Worm (Caenorhabditis elegans) whole organism, mixed stage, embryonic: ENCODE data around the gene sri-46.

Source experiments
- M03D4.4 ChIP-seq: sonication (generic microtip); optimal IDR thresholded peaks from 2 replicates; lab custom pipeline; 2017; ENCODE audit warnings: mild to moderate bottlenecking, missing genetic modification characterization, missing compliant biosample characterization
- bed-3 ChIP-seq: fragments of 200-800 bp; sonication (Bioruptor generic); optimal IDR thresholded peaks from 3 replicates; lab custom pipeline; 2018; ENCODE audit warnings: mild to moderate bottlenecking, missing genetic modification characterization, moderate library complexity, missing compliant biosample characterization
- blmp-1 ChIP-seq: fragments of 150-350 bp; optimal IDR thresholded peaks from 2 replicates; lab custom pipeline; 2014; ENCODE audit warnings: missing biosample characterization, missing genetic modification characterization
- ceh-83 ChIP-seq: fragments of 200-800 bp; sonication (Bioruptor generic); optimal IDR thresholded peaks from 2 replicates; lab custom pipeline; 2018; ENCODE audit warnings: mild to moderate bottlenecking, missing genetic modification characterization, missing compliant biosample characterization
- ces-1 ChIP-seq: fragments of 150-350 bp; optimal IDR thresholded peaks from 2 replicates; lab custom pipeline; 2014; ENCODE audit warnings: missing biosample characterization, missing genetic modification reagents, missing genetic modification characterization
- cnd-1 ChIP-seq: fragments of 200-800 bp; sonication (Bioruptor generic); optimal IDR thresholded peaks from 2 replicates; lab custom pipeline; 2018; ENCODE audit warnings: mild to moderate bottlenecking, missing genetic modification characterization, missing compliant biosample characterization
- drap-1 ChIP-seq: fragments of 200-800 bp; sonication (Bioruptor generic); optimal IDR thresholded peaks from 3 replicates; lab custom pipeline; 2018; ENCODE audit warnings: mild to moderate bottlenecking, missing genetic modification characterization, missing compliant biosample characterization
- elt-1 ChIP-seq: sonication (generic microtip); optimal IDR thresholded peaks from 2 replicates; lab custom pipeline; 2017; ENCODE audit warnings: missing genetic modification characterization, mild to moderate bottlenecking, missing compliant biosample characterization, antibody characterized with exemption, moderate library complexity, borderline replicate concordance; ENCODE audit not compliant: insufficient read depth
- elt-3 ChIP-seq: fragments of 150-350 bp; optimal IDR thresholded peaks from 2 replicates; lab custom pipeline; 2014; ENCODE audit warnings: missing biosample characterization, missing genetic modification characterization
- flh-1 ChIP-seq: fragments of 200-800 bp; sonication (Bioruptor generic); optimal IDR thresholded peaks from 2 replicates; lab custom pipeline; 2018; ENCODE audit warnings: mild to moderate bottlenecking, missing genetic modification characterization, moderate library complexity, missing compliant biosample characterization
- hlh-1 ChIP-seq: fragments of 150-350 bp; optimal IDR thresholded peaks from 2 replicates; lab custom pipeline; 2014; ENCODE audit warnings: missing biosample characterization, missing genetic modification reagents, missing genetic modification characterization
- lin-13 ChIP-seq: fragments of 150-350 bp; optimal IDR thresholded peaks from 2 replicates; lab custom pipeline; 2014; ENCODE audit warnings: missing biosample characterization, missing genetic modification characterization
- lsy-2 ChIP-seq: fragments of 150-350 bp; optimal IDR thresholded peaks from 2 replicates; lab custom pipeline; 2014; ENCODE audit warnings: missing biosample characterization, missing genetic modification characterization
- mab-5 ChIP-seq: fragments of 150-350 bp; optimal IDR thresholded peaks from 2 replicates; lab custom pipeline; 2014; ENCODE audit warnings: missing biosample characterization, missing genetic modification characterization
- mls-2 ChIP-seq: sonication (generic microtip); optimal IDR thresholded peaks from 2 replicates; lab custom pipeline; 2016; ENCODE audit warnings: mild to moderate bottlenecking, missing genetic modification characterization, moderate library complexity, missing compliant biosample characterization
- nhr-12 ChIP-seq: fragments of 150-350 bp; optimal IDR thresholded peaks from 2 replicates; lab custom pipeline; 2014; ENCODE audit warnings: missing biosample characterization, missing genetic modification characterization
- nhr-2 ChIP-seq: fragments of 150-350 bp; optimal IDR thresholded peaks from 2 replicates; lab custom pipeline; 2014; ENCODE audit warnings: missing biosample characterization, missing genetic modification characterization
- nhr-237 ChIP-seq: fragments of 150-350 bp; optimal IDR thresholded peaks from 2 replicates; lab custom pipeline; 2014; ENCODE audit warnings: missing biosample characterization, missing genetic modification characterization
- nhr-76 ChIP-seq: sonication (generic microtip); optimal IDR thresholded peaks from 2 replicates; lab custom pipeline; 2017; ENCODE audit warnings: missing biosample characterization, missing genetic modification characterization
- pha-4 ChIP-seq: fragments of 150-350 bp; optimal IDR thresholded peaks from 2 replicates; lab custom pipeline; 2018; ENCODE audit warnings: missing biosample characterization, missing genetic modification reagents, missing genetic modification characterization
- sem-2 ChIP-seq: fragments of 200-800 bp; sonication (Bioruptor generic); optimal IDR thresholded peaks from 2 replicates; lab custom pipeline; 2018; ENCODE audit warnings: mild to moderate bottlenecking, missing genetic modification characterization, missing compliant biosample characterization
- snpc-4 ChIP-seq: fragments of 150-350 bp; optimal IDR thresholded peaks from 2 replicates; lab custom pipeline; 2014; ENCODE audit warnings: missing biosample characterization, missing genetic modification characterization
- tbx-8 ChIP-seq: fragments of 200-800 bp; sonication (Bioruptor generic); optimal IDR thresholded peaks from 2 replicates; lab custom pipeline; 2018; ENCODE audit warnings: mild to moderate bottlenecking, missing genetic modification characterization, moderate library complexity, missing compliant biosample characterization
- unc-120 ChIP-seq: sonication (generic microtip); optimal IDR thresholded peaks from 2 replicates; lab custom pipeline; 2017; ENCODE audit warnings: missing genetic modification characterization, missing compliant biosample characterization; ENCODE audit not compliant: poor library complexity, severe bottlenecking
- unc-39 ChIP-seq: fragments of 150-350 bp; optimal IDR thresholded peaks from 2 replicates; lab custom pipeline; 2014; ENCODE audit warnings: missing biosample characterization, missing genetic modification characterization
- unc-62 ChIP-seq: fragments of 150-350 bp; optimal IDR thresholded peaks from 2 replicates; lab custom pipeline; 2014; ENCODE audit warnings: missing biosample characterization, missing genetic modification reagents, missing genetic modification characterization
- zip-8 ChIP-seq: fragments of 150-350 bp; optimal IDR thresholded peaks from 2 replicates; lab custom pipeline; 2014; ENCODE audit warnings: missing biosample characterization, missing genetic modification characterization
- ztf-11 ChIP-seq: fragments of 150-350 bp; optimal IDR thresholded peaks from 2 replicates; lab custom pipeline; 2014; ENCODE audit warnings: missing biosample characterization, missing genetic modification characterization

The sri-46 gene

ce11 chrII:671025-671424 is at the start of gene sri-46:
Gene sri-46 (minus strand): TSS chrII:671125.
- TF ChIP-seq nhr-12 (no peak), ces-1 (GFP tag; lab: Kevin White, UChicago) (no peak), ceh-83 (GFP tag; lab: Kevin White, UChicago) (no peak), tbx-8 (GFP tag; lab: Kevin White, UChicago) (no peak)

- TF ChIP-seq mab-5 (tag; lab: Kevin White, UChicago) (no peak), unc-120 (no peak), lsy-2 (tag; lab: Kevin White, UChicago) (no peak), elt-3 (no peak), zip-8 (tag; lab: Kevin White, UChicago) (no peak), nhr-12 (no peak), unc-62 (GFP tag; lab: Kevin White, UChicago) (no peak), bed-3 (GFP tag; lab: Kevin White, UChicago) (no peak)
These were observed 38.2 kb upstream of the sri-46 start, which contains the start of gene T02H6.1 for ce11 chrII:709081-709480. Gene T02H6.1 (plus strand): TSS chrII:709381.

- TF ChIP-seq elt-3 (no peak), sem-2 (GFP tag; lab: Kevin White, UChicago) (no peak), cnd-1 (no peak), elt-1 (tag; lab: Kevin White, UChicago) (no peak), nhr-12 (no peak), pha-4 (tag; lab: Kevin White, UChicago) (no peak), mls-2 (tag; lab: Kevin White, UChicago) (no peak), blmp-1 (tag; lab: Kevin White, UChicago) (no peak), M03D4.4 (tag; lab: Kevin White, UChicago) (no peak), drap-1 (no peak), mab-5 (tag; lab: Kevin White, UChicago) (no peak), nhr-76 (tag; lab: Kevin White, UChicago) (no peak), snpc-4 (tag; lab: Kevin White, UChicago) (no peak)
These were observed 30.6 kb upstream of the sri-46 start, which contains the start of gene thoc-1 for ce11 chrII:701371-702139. Gene thoc-1 (plus strand): TSS chrII:702107.

- TF ChIP-seq lin-13 (tag; lab: Kevin White, UChicago) (no peak), snpc-4 (tag; lab: Kevin White, UChicago) (no peak)
These were observed 30.1 kb upstream of the sri-46 start, which contains the start of gene T02H6.11 for ce11 chrII:701025-701370. Gene T02H6.11 (minus strand): TSS chrII:701125.

DNA sequence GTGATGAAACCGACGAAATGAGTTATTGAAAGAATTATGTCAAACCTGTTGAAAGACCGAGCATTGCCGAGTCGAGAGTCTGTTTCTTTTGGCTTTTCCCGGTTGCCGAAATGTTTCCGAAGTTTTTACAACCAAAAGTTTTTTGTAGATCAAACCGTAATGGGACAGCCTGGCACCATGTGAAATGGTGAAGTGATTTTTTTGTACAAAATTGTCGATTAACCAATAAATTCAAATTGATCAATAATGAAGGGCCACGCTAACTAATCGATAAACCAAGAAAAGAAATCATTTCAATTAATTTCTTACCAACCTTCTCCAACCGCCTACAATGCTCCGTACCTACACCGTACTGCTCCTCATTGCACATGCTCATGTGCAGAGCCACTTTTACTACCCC is 20.6 kb upstream of the sri-46 start, which contains the start of gene T02H6.3:
TSS of gene T02H6.3 (plus strand) at position 301 of the 400 bp plus-strand sequence.
- TF ChIP-seq ceh-83 (GFP tag; lab: Kevin White, UChicago) (no peak), elt-1 (tag; lab: Kevin White, UChicago) (no peak), ces-1 (GFP tag; lab: Kevin White, UChicago) (no peak), unc-39 (no peak)
- TF ChIP-seq, all 35 proteins: peak for 0

DNA sequence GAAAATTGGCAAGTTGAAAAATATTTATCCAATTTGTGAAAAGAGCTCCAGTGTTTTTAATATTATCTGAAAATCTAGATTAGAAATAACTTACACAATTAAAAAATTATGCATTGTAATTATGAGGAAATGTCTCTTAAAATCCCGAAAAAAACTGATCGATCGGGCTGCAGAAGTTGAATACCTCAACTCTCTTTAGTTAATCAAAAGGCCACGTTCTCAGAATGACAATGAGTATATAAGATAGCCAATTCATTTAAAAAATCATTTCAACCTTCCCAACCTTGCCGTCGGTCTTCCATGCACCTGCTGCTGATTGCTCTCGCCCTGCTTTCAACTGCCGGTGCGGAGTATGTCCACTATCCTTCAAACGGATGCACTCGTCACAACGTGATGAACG is 18.8 kb upstream of the sri-46 start, which contains the start of gene T02H6.4:
TSS of gene T02H6.4 (plus strand) at position 301 of the 400 bp plus-strand sequence.
- no peak for TF ChIP-seq flh-1 (GFP tag; lab: Kevin White, UChicago)
- TF ChIP-seq drap-1: no peak
- no peak for TF ChIP-seq ceh-83 (GFP tag; lab: Kevin White, UChicago)
- TF ChIP-seq nhr-76 (tag; lab: Kevin White, UChicago): no peak
- TF ChIP-seq hlh-1 (tag; lab: Kevin White, UChicago): no peak
- TF ChIP-seq snpc-4 (tag; lab: Kevin White, UChicago): no peak
- TF ChIP-seq nhr-2 (tag; lab: Kevin White, UChicago): no peak
- no peak for TF ChIP-seq nhr-237
- no peak for TF ChIP-seq ztf-11 (tag; lab: Kevin White, UChicago)
- no peak for TF ChIP-seq M03D4.4 (tag; lab: Kevin White, UChicago)
- no peak for TF ChIP-seq cnd-1
- TF ChIP-seq pha-4 (tag; lab: Kevin White, UChicago): no peak
- TF ChIP-seq bed-3 (GFP tag; lab: Kevin White, UChicago): no peak
- no peak for TF ChIP-seq unc-39
- no peak for TF ChIP-seq zip-8 (tag; lab: Kevin White, UChicago)
- no peak for TF ChIP-seq mls-2 (tag; lab: Kevin White, UChicago)
